Worm (Caenorhabditis elegans): ENCODE measurements around the gene ZC239.17.

- TF ChIP-seq dao-5 (tag; optimal IDR thresholded peaks at IDR 0.05) = no peak
- TF ChIP-seq W03F9.2 (tag; optimal IDR thresholded peaks at IDR 0.05) = no peak
- no peak for TF ChIP-seq him-1 (tag; optimal IDR thresholded peaks at IDR 0.05)
Measured at ce11 chrII:3249406-3249805, 23.7 kb upstream of the ZC239.17 start, which contains the start of gene clec-124.
